Worm (Caenorhabditis elegans): Measurements from ENCODE around the gene col-160.

- TF ChIP-seq fos-1 (tag; optimal IDR thresholded peaks at IDR 0.05) (no peak), skn-1 (tag; optimal IDR thresholded peaks at IDR 0.05) (peak; percentile 55), nhr-12 (tag; optimal IDR thresholded peaks at IDR 0.05) (no peak)
These were observed 33.3 kb upstream of the col-160 start for ce11 chrV:13235313-13235712.
